Fruit fly (Drosophila melanogaster) whole organism, wandering third instar larva: ENCODE measurements around the gene CG7878.

ENCODE experiments used
- Abd-B ChIP-seq: fragments of >200 bp; optimal IDR thresholded peaks from 2 replicates; lab custom pipeline; 2017; ENCODE audit warnings: missing biosample characterization, missing genetic modification characterization
- CG32264 ChIP-seq: fragments of 200-800 bp; sonication (Bioruptor generic); optimal IDR thresholded peaks from 2 replicates; lab custom pipeline; 2016; ENCODE audit warnings: missing biosample characterization, missing genetic modification characterization
- Dif ChIP-seq: fragments of 200-275, 200-300 bp; sonication (Bioruptor generic); optimal IDR thresholded peaks from 2 replicates; lab custom pipeline; 2018; ENCODE audit warnings: missing biosample characterization, missing genetic modification characterization; ENCODE audit not compliant: partially characterized antibody
- GATAd ChIP-seq: sonication (Bioruptor generic); optimal IDR thresholded peaks from 2 replicates; lab custom pipeline; 2016; ENCODE audit warnings: missing biosample characterization, missing genetic modification characterization
- Hnf4 ChIP-seq: fragments of 200-800 bp; sonication (Bioruptor generic); optimal IDR thresholded peaks from 2 replicates; lab custom pipeline; 2016; ENCODE audit warnings: missing biosample characterization, mild to moderate bottlenecking, missing genetic modification characterization
- br ChIP-seq: fragments of 200-800 bp; sonication (Bioruptor generic); optimal IDR thresholded peaks from 2 replicates; lab custom pipeline; 2016; ENCODE audit warnings: missing biosample characterization, missing genetic modification characterization
- h ChIP-seq: fragments of 200-800 bp; sonication (Bioruptor generic); optimal IDR thresholded peaks from 3 replicates; lab custom pipeline; 2016; ENCODE audit warnings: missing biosample characterization, mild to moderate bottlenecking, missing genetic modification characterization
- pan ChIP-seq: fragments of >200 bp; optimal IDR thresholded peaks from 2 replicates; lab custom pipeline; 2017
- rgr ChIP-seq: fragments of 200-800 bp; sonication (Bioruptor generic); optimal IDR thresholded peaks from 3 replicates; lab custom pipeline; 2016; ENCODE audit warnings: missing biosample characterization, mild to moderate bottlenecking, missing genetic modification characterization
- sage ChIP-seq: fragments of 200-800 bp; sonication (Bioruptor generic); optimal IDR thresholded peaks from 2 replicates; lab custom pipeline; 2016; ENCODE audit warnings: missing biosample characterization, mild to moderate bottlenecking, missing genetic modification characterization
- usp ChIP-seq: fragments of >200 bp; optimal IDR thresholded peaks from 2 replicates; lab custom pipeline; 2017; ENCODE audit warnings: missing biosample characterization, missing genetic modification characterization
- woc ChIP-seq: sonication (Bioruptor generic); optimal IDR thresholded peaks from 2 replicates; lab custom pipeline; 2016; ENCODE audit warnings: missing biosample characterization, mild to moderate bottlenecking, missing genetic modification characterization

dm6 chr3R:8153958-8154606 is 31.6 kb downstream of the CG7878 start:
- TF ChIP-seq pan (lab: Kevin White, UChicago) (no peak), sage (GFP tag; lab: Kevin White, UChicago) (peak; percentile 66), Abd-B (no peak), br (peak; percentile 9), h (GFP tag; lab: Kevin White, UChicago) (peak; percentile 73), rgr (peak; percentile 78), Hnf4 (GFP tag; lab: Kevin White, UChicago) (peak; percentile 65), woc (GFP tag; lab: Kevin White, UChicago) (peak; percentile 49), usp (no peak), Dif (no peak), GATAd (GFP tag; lab: Kevin White, UChicago) (no peak), CG32264 (no peak)
